Fruit fly (Drosophila melanogaster): ENCODE results near the gene RNaseX25.
A peak's percentile ranks its signal among the peaks of the same experiment; 100 is the strongest.

RNaseX25 gene

dm6 chr3L:7976081-7976483 lies 5.7 kb downstream of the RNaseX25 start, which contains the start of the genes HP4 and CG8209 (continued):
- peak; percentile 34 for TF ChIP-seq CG7987 (GFP tag; optimal IDR thresholded peaks at IDR 0.05)
- TF ChIP-seq sim (GFP tag; IDR thresholded peaks at IDR 0.05): no peak; the same call in 1 of the 2 replicates
- peak; percentile 85 for TF ChIP-seq CG2120 (GFP tag; optimal IDR thresholded peaks at IDR 0.05)
- no peak for TF ChIP-seq ab (GFP tag; optimal IDR thresholded peaks at IDR 0.05)
- peak; percentile 88 for TF ChIP-seq zfh1 (GFP tag; IDR thresholded peaks at IDR 0.05)
- TF ChIP-seq Abd-B (GFP tag; optimal IDR thresholded peaks at IDR 0.05): peak; percentile 84
- peak; percentile 18 for TF ChIP-seq pfk (GFP tag; optimal IDR thresholded peaks at IDR 0.05)
- peak; percentile 94 for TF ChIP-seq knrl (GFP tag; IDR thresholded peaks at IDR 0.05; ENCODE audit: partially characterized antibody)
- TF ChIP-seq ham (GFP tag; IDR thresholded peaks at IDR 0.05): no peak
- peak; percentile 75 for TF ChIP-seq ken (GFP tag; IDR thresholded peaks at IDR 0.05)
- no peak for TF ChIP-seq CG8089 (GFP tag; optimal IDR thresholded peaks at IDR 0.05)
- peak; percentile 72 for TF ChIP-seq Oli (tag; optimal IDR thresholded peaks at IDR 0.05)
- TF ChIP-seq Fer2 (tag; optimal IDR thresholded peaks at IDR 0.05): peak; percentile 79
- TF ChIP-seq wek (GFP tag; optimal IDR thresholded peaks at IDR 0.05): no peak
- TF ChIP-seq CG8478 (optimal IDR thresholded peaks at IDR 0.05): no peak
- peak; percentile 76 for TF ChIP-seq Awh (GFP tag; IDR thresholded peaks at IDR 0.05)
- peak in 1 of 2 experiments; percentile 36 for TF ChIP-seq chif (GFP tag; optimal IDR thresholded peaks at IDR 0.05)
- no peak for TF ChIP-seq D (optimal IDR thresholded peaks at IDR 0.05)
- TF ChIP-seq D (GFP tag; optimal IDR thresholded peaks at IDR 0.05): peak; percentile 76
- peak; percentile 96 for TF ChIP-seq CG10267 (tag; optimal IDR thresholded peaks at IDR 0.05)
- peak; percentile 47 for TF ChIP-seq trh (GFP tag; optimal IDR thresholded peaks at IDR 0.05)
- TF ChIP-seq luna (GFP tag; optimal IDR thresholded peaks at IDR 0.05): no peak
- no peak for TF ChIP-seq vfl (GFP tag; optimal IDR thresholded peaks at IDR 0.05)
- peak; percentile 64 for TF ChIP-seq Vsx1 (GFP tag; optimal IDR thresholded peaks at IDR 0.05)
- TF ChIP-seq CG13123 (GFP tag; optimal IDR thresholded peaks at IDR 0.05): peak; percentile 67
- peak; percentile 72 for TF ChIP-seq CG7357 (GFP tag; IDR thresholded peaks at IDR 0.05)
- TF ChIP-seq pan (optimal IDR thresholded peaks at IDR 0.05): no peak
- TF ChIP-seq pan (GFP tag; optimal IDR thresholded peaks at IDR 0.05 in 1 of 2, IDR thresholded peaks at IDR 0.05 in 1 of 2): peak in 1 of 2 experiments; percentile 91
- TF ChIP-seq CoRest (tag; optimal IDR thresholded peaks at IDR 0.05): peak; percentile 88
- no peak for TF ChIP-seq fru (optimal IDR thresholded peaks at IDR 0.05)
- TF ChIP-seq sd (tag; optimal IDR thresholded peaks at IDR 0.05): peak; percentile 66
- peak; percentile 57 for TF ChIP-seq kah (GFP tag; optimal IDR thresholded peaks at IDR 0.05)
- peak; percentile 92 for TF ChIP-seq CG34224 (GFP tag; IDR thresholded peaks at IDR 0.05; ENCODE audit: partially characterized antibody)
- TF ChIP-seq Hsf (GFP tag; optimal IDR thresholded peaks at IDR 0.05): peak; percentile 71
- peak; percentile 85 for TF ChIP-seq gcm (GFP tag; optimal IDR thresholded peaks at IDR 0.05)
- no peak for TF ChIP-seq corto (GFP tag; optimal IDR thresholded peaks at IDR 0.05)
- TF ChIP-seq fd102C (GFP tag; optimal IDR thresholded peaks at IDR 0.05): no peak
- peak; percentile 84 for TF ChIP-seq tin (GFP tag; optimal IDR thresholded peaks at IDR 0.05)
- TF ChIP-seq CG34422 (GFP tag; IDR thresholded peaks at IDR 0.05): peak; percentile 87
- peak; percentile 82 for TF ChIP-seq Blimp-1 (GFP tag; optimal IDR thresholded peaks at IDR 0.05)
- TF ChIP-seq dm (GFP tag; optimal IDR thresholded peaks at IDR 0.05): peak; percentile 12
- peak; percentile 42 for TF ChIP-seq NK7.1 (GFP tag; optimal IDR thresholded peaks at IDR 0.05)
- TF ChIP-seq Trl (optimal IDR thresholded peaks at IDR 0.05): no peak
- peak; percentile 68 for TF ChIP-seq Trl (GFP tag; optimal IDR thresholded peaks at IDR 0.05)
- no peak for TF ChIP-seq CG12236 (GFP tag; optimal IDR thresholded peaks at IDR 0.05)
- TF ChIP-seq ase (GFP tag; IDR thresholded peaks at IDR 0.05): peak; percentile 75; the same call in 2 of the 3 replicates
- TF ChIP-seq otp (GFP tag; IDR thresholded peaks at IDR 0.05): 0 out of 3 replicates have a peak, but pooled peaks have one; percentile 46
- TF ChIP-seq Nf-YB (GFP tag; optimal IDR thresholded peaks at IDR 0.05): peak; percentile 63
- peak; percentile 60 for TF ChIP-seq nau (GFP tag; optimal IDR thresholded peaks at IDR 0.05)
- TF ChIP-seq Fer3 (tag; optimal IDR thresholded peaks at IDR 0.05): peak; percentile 76
- peak; percentile 62; the same call in 1 of the 2 replicates for TF ChIP-seq CG1024 (GFP tag; IDR thresholded peaks at IDR 0.05)
- peak; percentile 75 for TF ChIP-seq Atf6 (GFP tag; IDR thresholded peaks at IDR 0.05)

All from whole organism, embryonic.